Worm (Caenorhabditis elegans): ENCODE measurements around the gene B0272.4.

The B0272.4 gene

ce11 chrX:9405922-9406321 is 22.3 kb upstream of the B0272.4 start:
- TF ChIP-seq snpc-4 (tag; optimal IDR thresholded peaks at IDR 0.05): no peak
- TF ChIP-seq ceh-16 (tag; optimal IDR thresholded peaks at IDR 0.05): peak; percentile 36
- no peak for TF ChIP-seq nhr-21 (tag; optimal IDR thresholded peaks at IDR 0.05)
- TF ChIP-seq elt-1 (tag; optimal IDR thresholded peaks at IDR 0.05): peak; percentile 78
- TF ChIP-seq elt-3 (tag; optimal IDR thresholded peaks at IDR 0.05): no peak

ce11 chrX:9409114-9409513 is 19.1 kb upstream of the B0272.4 start:
- TF ChIP-seq skn-1 (tag; optimal IDR thresholded peaks at IDR 0.05) (no peak), lsy-2 (tag; optimal IDR thresholded peaks at IDR 0.05) (no peak), nhr-11 (tag; optimal IDR thresholded peaks at IDR 0.05) (no peak), unc-62 (GFP tag; optimal IDR thresholded peaks at IDR 0.05) (no peak), C34F6.9 (tag; optimal IDR thresholded peaks at IDR 0.05) (no peak), unc-39 (tag; optimal IDR thresholded peaks at IDR 0.05) (no peak), sma-3 (GFP tag; optimal IDR thresholded peaks at IDR 0.05) (peak; percentile 35), nhr-23 (tag; optimal IDR thresholded peaks at IDR 0.05) (no peak), aly-2 (tag; optimal IDR thresholded peaks at IDR 0.05) (no peak), fos-1 (tag; optimal IDR thresholded peaks at IDR 0.05) (no peak), sem-4 (tag; optimal IDR thresholded peaks at IDR 0.05) (no peak), nhr-6 (tag; optimal IDR thresholded peaks at IDR 0.05) (no peak), snpc-4 (tag; optimal IDR thresholded peaks at IDR 0.05) (no peak), ceh-82 (tag; optimal IDR thresholded peaks at IDR 0.05) (no peak), sma-9 (GFP tag; optimal IDR thresholded peaks at IDR 0.05) (peak; percentile 32), sma-9 (tag; optimal IDR thresholded peaks at IDR 0.05) (no peak), F13H6.1 (tag; optimal IDR thresholded peaks at IDR 0.05) (no peak), egl-27 (tag; optimal IDR thresholded peaks at IDR 0.05) (no peak), peb-1 (tag; optimal IDR thresholded peaks at IDR 0.05) (no peak), unc-55 (GFP tag; optimal IDR thresholded peaks at IDR 0.05) (no peak), crh-2 (tag; optimal IDR thresholded peaks at IDR 0.05) (no peak), nhr-25 (tag; optimal IDR thresholded peaks at IDR 0.05) (peak; percentile 37), nhr-129 (tag; optimal IDR thresholded peaks at IDR 0.05) (peak; percentile 15), blmp-1 (tag; optimal IDR thresholded peaks at IDR 0.05; ENCODE audit: insufficient read depth) (no peak), elt-1 (tag; optimal IDR thresholded peaks at IDR 0.05) (no peak), nhr-21 (tag; optimal IDR thresholded peaks at IDR 0.05) (peak; percentile 53), ztf-4 (tag; optimal IDR thresholded peaks at IDR 0.05) (no peak), mbf-1 (tag; optimal IDR thresholded peaks at IDR 0.05) (no peak)

- TF ChIP-seq F13H6.1 (tag; optimal IDR thresholded peaks at IDR 0.05) (peak; percentile 54), nhr-237 (tag; optimal IDR thresholded peaks at IDR 0.05) (no peak), zag-1 (tag; optimal IDR thresholded peaks at IDR 0.05) (no peak), egl-27 (tag; optimal IDR thresholded peaks at IDR 0.05) (no peak), sem-4 (tag; optimal IDR thresholded peaks at IDR 0.05) (no peak), nhr-21 (tag; optimal IDR thresholded peaks at IDR 0.05) (no peak), ama-1 (optimal IDR thresholded peaks at IDR 0.05) (no peak), elt-3 (tag; optimal IDR thresholded peaks at IDR 0.05) (no peak)
Observed at ce11 chrX:9410747-9411146, 17.5 kb upstream of the B0272.4 start.

- TF ChIP-seq Y55F3AM.14 (GFP tag; optimal IDR thresholded peaks at IDR 0.05) (no peak), fos-1 (tag; optimal IDR thresholded peaks at IDR 0.05) (no peak), gmeb-1 (tag; optimal IDR thresholded peaks at IDR 0.05) (no peak), unc-62 (GFP tag; optimal IDR thresholded peaks at IDR 0.05) (no peak), snpc-4 (tag; optimal IDR thresholded peaks at IDR 0.05) (no peak), F13H6.1 (tag; optimal IDR thresholded peaks at IDR 0.05) (peak; percentile 60), sma-9 (GFP tag; optimal IDR thresholded peaks at IDR 0.05) (no peak), sma-9 (tag; optimal IDR thresholded peaks at IDR 0.05) (no peak), sma-3 (GFP tag; optimal IDR thresholded peaks at IDR 0.05) (no peak)
Observed at ce11 chrX:9411675-9412074, 16.6 kb upstream of the B0272.4 start.

- TF ChIP-seq Y55F3AM.14 (GFP tag; optimal IDR thresholded peaks at IDR 0.05) (no peak), crh-2 (tag; optimal IDR thresholded peaks at IDR 0.05) (no peak), mbf-1 (tag; optimal IDR thresholded peaks at IDR 0.05) (no peak), ceh-82 (tag; optimal IDR thresholded peaks at IDR 0.05) (no peak), fos-1 (tag; optimal IDR thresholded peaks at IDR 0.05) (no peak), ceh-16 (tag; optimal IDR thresholded peaks at IDR 0.05) (no peak), zag-1 (tag; optimal IDR thresholded peaks at IDR 0.05) (no peak), ZK546.5 (tag; optimal IDR thresholded peaks at IDR 0.05) (no peak), dmd-4 (tag; optimal IDR thresholded peaks at IDR 0.05) (no peak), sma-3 (GFP tag; optimal IDR thresholded peaks at IDR 0.05) (no peak), blmp-1 (tag; optimal IDR thresholded peaks at IDR 0.05; ENCODE audit: insufficient read depth) (no peak), skn-1 (tag; optimal IDR thresholded peaks at IDR 0.05) (no peak), unc-39 (tag; optimal IDR thresholded peaks at IDR 0.05) (no peak), mab-5 (tag; optimal IDR thresholded peaks at IDR 0.05) (no peak), lin-39 (tag; optimal IDR thresholded peaks at IDR 0.05) (no peak)
Observed at ce11 chrX:9417326-9417725, 10.9 kb upstream of the B0272.4 start.
